Worm (Caenorhabditis elegans): ENCODE data around the gene F46C8.1.

ce11 chrX:7561972-7562371, 13.7 kb downstream of the F46C8.1 start:
- TF ChIP-seq ZK337.2 (GFP tag; IDR thresholded peaks at IDR 0.05) (no peak), fkh-10 (GFP tag; optimal IDR thresholded peaks at IDR 0.05) (no peak), nhr-11 (tag; optimal IDR thresholded peaks at IDR 0.05) (no peak), dve-1 (tag; optimal IDR thresholded peaks at IDR 0.05; ENCODE audit: insufficient read depth) (no peak), unc-39 (tag; optimal IDR thresholded peaks at IDR 0.05) (no peak), lsy-2 (tag; optimal IDR thresholded peaks at IDR 0.05) (no peak), unc-62 (GFP tag; optimal IDR thresholded peaks at IDR 0.05 in 1 of 2) (no peak), unc-62 (tag; optimal IDR thresholded peaks at IDR 0.05) (no peak), jun-1 (tag; optimal IDR thresholded peaks at IDR 0.05) (no peak), mxl-2 (GFP tag; conservative IDR thresholded peaks at IDR 0.05) (no peak), ama-1 (optimal IDR thresholded peaks at IDR 0.05) (no peak)
